Fruit fly (Drosophila melanogaster) whole organism, adult: Measurements from ENCODE around the gene Pglym78.

Experiments used
- CG12768 ChIP-seq: fragments of 200-800 bp; sonication (Bioruptor generic); optimal IDR thresholded peaks from 2 replicates; lab custom pipeline; 2017; ENCODE audit warnings: missing biosample characterization, missing genetic modification characterization, mild to moderate bottlenecking, moderate library complexity, missing genetic modification reagents
- CG7045 ChIP-seq: fragments of 200-800 bp; sonication (Bioruptor generic); optimal IDR thresholded peaks from 2 replicates; lab custom pipeline; 2017; ENCODE audit warnings: missing biosample characterization, mild to moderate bottlenecking, missing genetic modification characterization
- Clk ChIP-seq: fragments of 200-800 bp; sonication (Bioruptor generic); optimal IDR thresholded peaks from 2 replicates; lab custom pipeline; 2017; ENCODE audit warnings: missing biosample characterization, missing genetic modification characterization

- TF ChIP-seq CG7045 (GFP tag; lab: Kevin White, UChicago) (no peak), CG12768 (GFP tag; lab: Kevin White, UChicago) (no peak), Clk (GFP tag; lab: Kevin White, UChicago) (no peak)
Measured at dm6 chr3R:29198299-29198698, 50.3 kb downstream of the Pglym78 start.
